Worm (Caenorhabditis elegans): Measurements from ENCODE around the gene Y51A2B.2.
"Not testable (repeated sequence)": the region's sequence is repeated elsewhere in the genome, so short reads cannot be mapped to it uniquely, and the experiment has no call there.

- TF ChIP-seq dao-5, him-1, W03F9.2 (tag; optimal IDR thresholded peaks at IDR 0.05): not testable (repeated sequence)
Observed at ce11 chrV:18404767-18405166, 30.5 kb downstream of the Y51A2B.2 start, which contains the start of gene srh-209.
